Worm (Caenorhabditis elegans) whole organism, L1 larva: ENCODE measurements around the gene cysl-2.
A peak's percentile ranks its signal among the peaks of the same experiment; 100 is the strongest.

ENCODE experiments used
- C34B4.2 ChIP-seq: sonication (generic microtip); optimal IDR thresholded peaks from 2 replicates; lab custom pipeline; 2017; ENCODE audit warnings: mild to moderate bottlenecking, missing genetic modification characterization, missing compliant biosample characterization
- F16B12.6 ChIP-seq: fragments of 150-350 bp; optimal IDR thresholded peaks from 2 replicates; lab custom pipeline; 2014; ENCODE audit warnings: missing biosample characterization, missing genetic modification characterization
- Y116A8C.19 ChIP-seq: sonication (generic microtip); optimal IDR thresholded peaks from 2 replicates; lab custom pipeline; 2016; ENCODE audit warnings: missing compliant biosample characterization, missing genetic modification characterization, borderline replicate concordance
- ama-1 ChIP-seq: fragments of 150-350 bp; optimal IDR thresholded peaks from 2 replicates; lab custom pipeline; 2014
- ceh-8 ChIP-seq: fragments of 200-800 bp; sonication (Bioruptor generic); optimal IDR thresholded peaks from 2 replicates; lab custom pipeline; 2018; ENCODE audit warnings: mild to moderate bottlenecking, missing genetic modification characterization, moderate library complexity, missing compliant biosample characterization
- ceh-88 ChIP-seq: fragments of 200-800 bp; sonication (Bioruptor generic); IDR thresholded peaks from 2 replicates; pipeline ENCODE4 v1.3.6; 2022; ENCODE audit warnings: missing genetic modification characterization, missing compliant biosample characterization
- ceh-90 ChIP-seq: sonication (generic microtip); optimal IDR thresholded peaks from 2 replicates; lab custom pipeline; 2016; ENCODE audit warnings: missing genetic modification characterization, missing compliant biosample characterization
- ces-1 ChIP-seq: fragments of 150-350 bp; optimal IDR thresholded peaks from 2 replicates; lab custom pipeline; 2014; ENCODE audit warnings: missing biosample characterization, missing genetic modification reagents, missing genetic modification characterization
- efl-1 ChIP-seq, 4 experiments: fragments of 150-350 bp; optimal IDR thresholded peaks in 3 of 4; peaks in 1 of 4; 1 replicate in 1 of 4; 2 replicates in 3 of 4; lab custom pipeline; 2014; ENCODE audit warnings: missing biosample characterization in 2 of 4, missing genetic modification characterization in 2 of 4, missing genetic modification reagents in 2 of 4
- efl-3 ChIP-seq: fragments of 200-800 bp; sonication (Bioruptor generic); optimal IDR thresholded peaks from 2 replicates; lab custom pipeline; 2018; ENCODE audit warnings: mild to moderate bottlenecking, missing genetic modification characterization, missing compliant biosample characterization
- egl-13 ChIP-seq: sonication (generic microtip); optimal IDR thresholded peaks from 2 replicates; lab custom pipeline; 2016; ENCODE audit warnings: missing genotype, missing genetic modification reagents, missing genetic modification characterization, missing compliant biosample characterization
- egl-27 ChIP-seq, 2 experiments: fragments of 150-350 bp in 1 of 2; sonication (generic microtip); optimal IDR thresholded peaks; 3 replicates each; lab custom pipeline; 2017 to 2018; ENCODE audit warnings: missing biosample characterization in 2 of 2, missing genetic modification characterization in 2 of 2, missing genetic modification reagents in 2 of 2
- elt-2 ChIP-seq: sonication (generic microtip); optimal IDR thresholded peaks from 2 replicates; lab custom pipeline; 2016; ENCODE audit warnings: missing genetic modification characterization, mild to moderate bottlenecking, inconsistent platforms, missing compliant biosample characterization, missing genetic modification reagents
- elt-3 ChIP-seq, 6 experiments: fragments of 150-350 bp in 1 of 6; sonication (generic microtip); optimal IDR thresholded peaks; 2 replicates each; lab custom pipeline; 2017 to 2018; ENCODE audit warnings: missing biosample characterization in 6 of 6, missing genetic modification characterization in 6 of 6, inconsistent platforms in 1 of 6
- fkh-4 ChIP-seq: sonication (generic microtip); optimal IDR thresholded peaks from 2 replicates; lab custom pipeline; 2016; ENCODE audit warnings: missing compliant biosample characterization, missing genetic modification characterization, borderline replicate concordance
- fkh-8 ChIP-seq: sonication (generic microtip); optimal IDR thresholded peaks from 2 replicates; lab custom pipeline; 2016; ENCODE audit warnings: mild to moderate bottlenecking, missing genetic modification characterization, missing compliant biosample characterization
- grh-1 ChIP-seq: fragments of 200-800 bp; sonication (Bioruptor generic); IDR thresholded peaks from 2 replicates; pipeline ENCODE4 v1.3.6; 2022; ENCODE audit warnings: missing genetic modification reagents, missing genetic modification characterization, missing compliant biosample characterization
- hlh-17 ChIP-seq: fragments of 200-800 bp; sonication (Bioruptor generic); optimal IDR thresholded peaks from 2 replicates; lab custom pipeline; 2018; ENCODE audit warnings: missing genetic modification characterization, mild to moderate bottlenecking, missing compliant biosample characterization, moderate library complexity, borderline replicate concordance
- hlh-4 ChIP-seq: sonication (generic microtip); optimal IDR thresholded peaks from 2 replicates; lab custom pipeline; 2016; ENCODE audit warnings: mild to moderate bottlenecking, missing genetic modification characterization, missing compliant biosample characterization
- hpl-2 ChIP-seq: fragments of 150-350 bp; optimal IDR thresholded peaks from 2 replicates; lab custom pipeline; 2014; ENCODE audit warnings: missing biosample characterization, missing genetic modification reagents, missing genetic modification characterization
- jun-1 ChIP-seq: fragments of 150-350 bp; optimal IDR thresholded peaks from 2 replicates; lab custom pipeline; 2014; ENCODE audit warnings: missing biosample characterization, missing genetic modification reagents, missing genetic modification characterization
- lin-13 ChIP-seq: fragments of 150-350 bp; optimal IDR thresholded peaks from 2 replicates; lab custom pipeline; 2014; ENCODE audit warnings: missing biosample characterization, missing genetic modification reagents, missing genetic modification characterization
- lin-14 ChIP-seq: fragments of 200-800 bp; sonication (Bioruptor generic); optimal IDR thresholded peaks from 2 replicates; lab custom pipeline; 2018; ENCODE audit warnings: mild to moderate bottlenecking, missing genetic modification characterization, moderate library complexity, missing compliant biosample characterization
- lin-15B ChIP-seq: fragments of 150-350 bp; sonication (generic microtip); optimal IDR thresholded peaks from 3 replicates; lab custom pipeline; 2014; ENCODE audit warnings: missing biosample characterization, missing genetic modification characterization
- lin-35 ChIP-seq, 2 experiments: fragments of 150-350 bp; optimal IDR thresholded peaks; 2 replicates each; lab custom pipeline; 2014; ENCODE audit warnings: missing biosample characterization in 2 of 2, missing genetic modification characterization in 2 of 2, missing genetic modification reagents in 2 of 2
- lsy-2 ChIP-seq, 2 experiments: fragments of 150-350 bp; optimal IDR thresholded peaks; 2 replicates each; lab custom pipeline; 2014; ENCODE audit warnings: missing biosample characterization in 2 of 2, missing genetic modification characterization in 2 of 2
- mdl-1 ChIP-seq, 2 experiments: fragments of 150-350 bp; optimal IDR thresholded peaks; 2 replicates each; lab custom pipeline; 2014 to 2017; ENCODE audit warnings: missing biosample characterization in 2 of 2, missing genetic modification characterization in 2 of 2, inconsistent platforms in 1 of 2
- mef-2 ChIP-seq: fragments of 150-350 bp; optimal IDR thresholded peaks from 2 replicates; lab custom pipeline; 2014; ENCODE audit warnings: missing biosample characterization, missing genetic modification characterization
- nhr-12 ChIP-seq: sonication (generic microtip); optimal IDR thresholded peaks from 2 replicates; lab custom pipeline; 2017; ENCODE audit warnings: missing biosample characterization, missing genetic modification characterization
- nhr-237 ChIP-seq: fragments of 150-350 bp; optimal IDR thresholded peaks from 2 replicates; lab custom pipeline; 2014; ENCODE audit warnings: missing biosample characterization, missing genetic modification characterization
- nhr-28 ChIP-seq: fragments of 150-350 bp; optimal IDR thresholded peaks from 2 replicates; lab custom pipeline; 2014; ENCODE audit warnings: missing biosample characterization, missing genetic modification characterization
- nhr-47 ChIP-seq: sonication (generic microtip); optimal IDR thresholded peaks from 2 replicates; lab custom pipeline; 2016; ENCODE audit warnings: mild to moderate bottlenecking, missing genetic modification characterization, moderate library complexity, missing compliant biosample characterization
- nhr-85 ChIP-seq: sonication (generic microtip); peaks from one replicate; lab custom pipeline; 2016; ENCODE audit warnings: missing genetic modification characterization, inconsistent platforms, missing compliant biosample characterization
- nhr-90 ChIP-seq: sonication (generic microtip); optimal IDR thresholded peaks from 2 replicates; lab custom pipeline; 2016; ENCODE audit warnings: mild to moderate bottlenecking, missing genetic modification characterization, missing compliant biosample characterization; ENCODE audit not compliant: poor library complexity
- pag-3 ChIP-seq: sonication (generic microtip); optimal IDR thresholded peaks from 2 replicates; lab custom pipeline; 2017; ENCODE audit warnings: missing genetic modification characterization, mild to moderate bottlenecking, missing compliant biosample characterization, antibody characterized with exemption, borderline replicate concordance; ENCODE audit not compliant: insufficient read depth
- pax-3 ChIP-seq: fragments of 200-800 bp; sonication (Bioruptor generic); optimal IDR thresholded peaks from 2 replicates; lab custom pipeline; 2018; ENCODE audit warnings: mild to moderate bottlenecking, missing genetic modification characterization, moderate library complexity, missing compliant biosample characterization
- pqm-1 ChIP-seq: sonication (generic microtip); optimal IDR thresholded peaks from 3 replicates; lab custom pipeline; 2017; ENCODE audit warnings: missing biosample characterization, missing genetic modification characterization
- rnt-1 ChIP-seq: sonication (generic microtip); optimal IDR thresholded peaks from 2 replicates; lab custom pipeline; 2016; ENCODE audit warnings: mild to moderate bottlenecking, missing genetic modification characterization, moderate library complexity, missing compliant biosample characterization
- skn-1 ChIP-seq: fragments of 150-350 bp; optimal IDR thresholded peaks from 2 replicates; lab custom pipeline; 2014; ENCODE audit warnings: missing biosample characterization, missing genetic modification characterization
- snpc-4 ChIP-seq: fragments of 150-350 bp; optimal IDR thresholded peaks from 2 replicates; lab custom pipeline; 2014; ENCODE audit warnings: missing biosample characterization, missing genetic modification characterization
- snu-23 ChIP-seq: sonication (generic microtip); optimal IDR thresholded peaks from 2 replicates; lab custom pipeline; 2016; ENCODE audit warnings: missing genetic modification characterization, missing compliant biosample characterization
- sptf-1 ChIP-seq: fragments of 150-350 bp; optimal IDR thresholded peaks from 2 replicates; lab custom pipeline; 2014; ENCODE audit warnings: missing biosample characterization, missing genetic modification characterization
- sup-37 ChIP-seq: fragments of 200-800 bp; sonication (Bioruptor generic); optimal IDR thresholded peaks from 2 replicates; lab custom pipeline; 2018; ENCODE audit warnings: mild to moderate bottlenecking, missing genetic modification characterization, missing compliant biosample characterization
- tbx-2 ChIP-seq: sonication (generic microtip); optimal IDR thresholded peaks from 2 replicates; lab custom pipeline; 2016; ENCODE audit warnings: missing genetic modification characterization, missing compliant biosample characterization
- unc-130 ChIP-seq: fragments of 150-350 bp; optimal IDR thresholded peaks from 2 replicates; lab custom pipeline; 2017; ENCODE audit warnings: missing biosample characterization, missing genetic modification characterization, inconsistent platforms
- unc-62 ChIP-seq: fragments of 150-350 bp; optimal IDR thresholded peaks from 2 replicates; lab custom pipeline; 2014; ENCODE audit warnings: missing biosample characterization, missing genetic modification reagents, missing genetic modification characterization
- unc-86 ChIP-seq: sonication (generic microtip); optimal IDR thresholded peaks from 2 replicates; lab custom pipeline; 2016; ENCODE audit warnings: missing genetic modification characterization, missing compliant biosample characterization
- unc-98 ChIP-seq: fragments of 200-800 bp; sonication (Bioruptor generic); IDR thresholded peaks from 2 replicates; pipeline ENCODE4 v1.3.6; 2022; ENCODE audit warnings: missing genetic modification characterization, missing compliant biosample characterization
- xbp-1 ChIP-seq: sonication (generic microtip); optimal IDR thresholded peaks from 2 replicates; lab custom pipeline; 2016; ENCODE audit warnings: missing genetic modification characterization, missing compliant biosample characterization
- zag-1 ChIP-seq: fragments of 150-350 bp; optimal IDR thresholded peaks from 2 replicates; lab custom pipeline; 2014; ENCODE audit warnings: missing biosample characterization, missing genetic modification characterization
- zip-4 ChIP-seq: fragments of 200-800 bp; sonication (Bioruptor generic); optimal IDR thresholded peaks from 2 replicates; lab custom pipeline; 2018; ENCODE audit warnings: mild to moderate bottlenecking, missing genetic modification characterization, moderate library complexity, missing compliant biosample characterization
- ztf-11 ChIP-seq, 2 experiments: sonication (generic microtip); optimal IDR thresholded peaks; 2 replicates each; lab custom pipeline; 2016 to 2017; ENCODE audit warnings: missing genetic modification characterization in 2 of 2, missing biosample characterization in 1 of 2, missing compliant biosample characterization in 1 of 2

Gene cysl-2

ce11 chrII:14488661-14489060, 5.6 kb downstream of the cysl-2 start, which contains the start of gene usp-14:
Gene usp-14, minus strand, starts transcription at chrII:14488688.
- TF ChIP-seq ceh-90 (tag; lab: Kevin White, UChicago) (no peak), mef-2 (tag; lab: Kevin White, UChicago) (no peak), nhr-90 (peak; percentile 70), elt-3 (tag; optimal IDR thresholded peaks at IDR 0.05; lab: Kevin White, UChicago) (peak in 1 of 6 experiments; percentile 21), sup-37 (GFP tag; lab: Kevin White, UChicago) (no peak), lin-35 (GFP tag; optimal IDR thresholded peaks at IDR 0.05; lab: Kevin White, UChicago) (peak; percentile 82 to 90), lin-14 (peak; percentile 91), egl-27 (tag; optimal IDR thresholded peaks at IDR 0.05; lab: Kevin White, UChicago) (no peak), fkh-8 (tag; lab: Kevin White, UChicago) (peak; percentile 55), F16B12.6 (tag; lab: Kevin White, UChicago) (peak; percentile 47), sptf-1 (no peak), unc-130 (tag; lab: Kevin White, UChicago) (peak; percentile 30), C34B4.2 (tag; lab: Kevin White, UChicago) (no peak), efl-3 (GFP tag; lab: Kevin White, UChicago) (no peak), hlh-4 (no peak), pax-3 (tag; lab: Kevin White, UChicago) (peak; percentile 0), ama-1 (no peak), rnt-1 (tag; lab: Kevin White, UChicago) (peak; percentile 72), pag-3 (tag; lab: Kevin White, UChicago) (no peak), Y116A8C.19 (tag; lab: Kevin White, UChicago) (no peak), nhr-237 (tag; lab: Kevin White, UChicago) (no peak), unc-86 (tag; lab: Kevin White, UChicago) (peak; percentile 30), elt-2 (tag; lab: Kevin White, UChicago) (no peak), ceh-88 (GFP tag; lab: Robert Waterston, UW) (no peak), hlh-17 (no peak), pqm-1 (tag; lab: Kevin White, UChicago) (no peak), snpc-4 (peak; percentile 68), tbx-2 (tag; lab: Kevin White, UChicago) (peak; percentile 66), xbp-1 (tag; lab: Kevin White, UChicago) (peak; percentile 63), fkh-4 (tag; lab: Kevin White, UChicago) (no peak), snu-23 (peak; percentile 72), zip-4 (GFP tag; lab: Kevin White, UChicago) (peak; percentile 50), lsy-2 (tag; optimal IDR thresholded peaks at IDR 0.05; lab: Kevin White, UChicago) (peak; percentile 70 to 78), ztf-11 (tag; optimal IDR thresholded peaks at IDR 0.05; lab: Kevin White, UChicago) (no peak), mdl-1 (tag; optimal IDR thresholded peaks at IDR 0.05; lab: Kevin White, UChicago) (peak in 1 of 2 experiments; percentile 52), jun-1 (peak; percentile 31), ceh-8 (GFP tag; lab: Kevin White, UChicago) (no peak), nhr-47 (tag; lab: Kevin White, UChicago) (peak; percentile 73), zag-1 (tag; lab: Kevin White, UChicago) (no peak), unc-98 (GFP tag; lab: Robert Waterston, UW) (no peak), lin-15B (tag; lab: Kevin White, UChicago) (peak; percentile 51), nhr-12 (tag; lab: Kevin White, UChicago) (no peak), unc-62 (GFP tag; lab: Kevin White, UChicago) (no peak), grh-1 (GFP tag; lab: Robert Waterston, UW) (peak; percentile 37; the same call in 1 of the 2 replicates), nhr-85 (tag; lab: Kevin White, UChicago) (peak; percentile 79), skn-1 (tag; lab: Kevin White, UChicago) (peak; percentile 96), hpl-2 (GFP tag; lab: Kevin White, UChicago) (no peak), nhr-28 (tag; lab: Kevin White, UChicago) (no peak), egl-13 (peak; percentile 20), efl-1 (optimal IDR thresholded peaks at IDR 0.05; lab: Kevin White, UChicago) (peak; percentile 77 to 80), efl-1 (GFP tag; optimal IDR thresholded peaks at IDR 0.05 in 1 of 2; lab: Kevin White, UChicago) (peak; percentile 82 to 98), ces-1 (GFP tag; lab: Kevin White, UChicago) (no peak), lin-13 (GFP tag; lab: Kevin White, UChicago) (no peak)
